Worm (Caenorhabditis elegans) whole organism, L2 larva: ENCODE results near the gene nhr-67.

Source experiments
- R02D3.7 ChIP-seq: fragments of 150-350 bp; optimal IDR thresholded peaks from 2 replicates; lab custom pipeline; 2014; ENCODE audit warnings: missing biosample characterization, missing genetic modification characterization
- aly-2 ChIP-seq: fragments of 150-350 bp; optimal IDR thresholded peaks from 2 replicates; lab custom pipeline; 2014; ENCODE audit warnings: missing biosample characterization, missing genetic modification characterization
- ceh-16 ChIP-seq: fragments of 150-350 bp; optimal IDR thresholded peaks from 2 replicates; lab custom pipeline; 2014; ENCODE audit warnings: missing biosample characterization, missing genetic modification characterization
- dmd-4 ChIP-seq: sonication (generic microtip); optimal IDR thresholded peaks from 2 replicates; lab custom pipeline; 2017; ENCODE audit warnings: missing biosample characterization, missing genetic modification characterization
- elt-1 ChIP-seq: fragments of 150-350 bp; optimal IDR thresholded peaks from 2 replicates; lab custom pipeline; 2014; ENCODE audit warnings: missing biosample characterization, missing genetic modification characterization
- nhr-10 ChIP-seq: sonication (generic microtip); optimal IDR thresholded peaks from 2 replicates; lab custom pipeline; 2017; ENCODE audit warnings: missing biosample characterization, missing genetic modification characterization
- nhr-12 ChIP-seq: fragments of 150-350 bp; optimal IDR thresholded peaks from 2 replicates; lab custom pipeline; 2014; ENCODE audit warnings: missing biosample characterization, missing genetic modification characterization
- nhr-25 ChIP-seq: fragments of 150-350 bp; sonication (generic microtip); optimal IDR thresholded peaks from 3 replicates; lab custom pipeline; 2014; ENCODE audit warnings: missing biosample characterization, missing genetic modification characterization
- nhr-6 ChIP-seq: fragments of 150-350 bp; optimal IDR thresholded peaks from 2 replicates; lab custom pipeline; 2014; ENCODE audit warnings: missing biosample characterization, missing genetic modification characterization
- sma-3 ChIP-seq: sonication (generic microtip); optimal IDR thresholded peaks from 2 replicates; lab custom pipeline; 2016; ENCODE audit warnings: missing genetic modification reagents, missing genetic modification characterization, missing compliant biosample characterization
- unc-39 ChIP-seq: fragments of 150-350 bp; optimal IDR thresholded peaks from 2 replicates; lab custom pipeline; 2014; ENCODE audit warnings: missing biosample characterization, missing genetic modification characterization
- unc-62 ChIP-seq: fragments of 150-350 bp; optimal IDR thresholded peaks from 2 replicates; lab custom pipeline; 2014; ENCODE audit warnings: missing biosample characterization, missing genetic modification reagents, missing genetic modification characterization

- TF ChIP-seq ceh-16 (no peak), dmd-4 (tag; lab: Kevin White, UChicago) (no peak), nhr-6 (tag; lab: Kevin White, UChicago) (no peak), unc-62 (GFP tag; lab: Kevin White, UChicago) (no peak), nhr-25 (tag; lab: Kevin White, UChicago) (no peak), sma-3 (GFP tag; lab: Kevin White, UChicago) (no peak), aly-2 (tag; lab: Kevin White, UChicago) (no peak), unc-39 (no peak), elt-1 (tag; lab: Kevin White, UChicago) (no peak), nhr-12 (tag; lab: Kevin White, UChicago) (no peak), R02D3.7 (tag; lab: Kevin White, UChicago) (no peak), nhr-10 (tag; lab: Kevin White, UChicago) (no peak)
Measured at ce11 chrIV:11143228-11143444, 26.4 kb upstream of the nhr-67 start, which contains the start of gene F01G4.4.
